Fruit fly (Drosophila melanogaster): ENCODE measurements around the gene Obp83ef.

Gene Obp83ef

dm6 chr3R:6107792-6108191 lies 3.0 kb downstream of the Obp83ef start, which contains the start of gene Obp83cd (continued):
- TF ChIP-seq Hr38 (GFP tag; optimal IDR thresholded peaks at IDR 0.05) (no peak), CG6854 (GFP tag; optimal IDR thresholded peaks at IDR 0.05) (no peak), eg (GFP tag; IDR thresholded peaks at IDR 0.05) (peak; percentile 66; the same call in 2 of the 3 replicates), vri (GFP tag; optimal IDR thresholded peaks at IDR 0.05) (no peak), svp (GFP tag) (peak; percentile 73), CG6276 (GFP tag; optimal IDR thresholded peaks at IDR 0.05) (peak; percentile 58), CG3919 (GFP tag; optimal IDR thresholded peaks at IDR 0.05) (peak; percentile 21), Ets21C (GFP tag; optimal IDR thresholded peaks at IDR 0.05) (no peak), CG10669 (GFP tag; optimal IDR thresholded peaks at IDR 0.05) (peak; percentile 42), CG8632 (GFP tag; optimal IDR thresholded peaks at IDR 0.05) (no peak), Smox (GFP tag; optimal IDR thresholded peaks at IDR 0.05) (no peak), CG8319 (GFP tag; optimal IDR thresholded peaks at IDR 0.05) (no peak), CG6163 (GFP tag; IDR thresholded peaks at IDR 0.05) (peak; percentile 46; the same call in 1 of the 3 replicates), Eip75B (GFP tag; optimal IDR thresholded peaks at IDR 0.05) (peak; percentile 1), salr (GFP tag; optimal IDR thresholded peaks at IDR 0.05) (peak in 1 of 2 experiments; percentile 5)

dm6 chr3R:6107353-6107752 lies 3.5 kb downstream of the Obp83ef start:
- no peak for TF ChIP-seq Ets21C (GFP tag; optimal IDR thresholded peaks at IDR 0.05)
- no peak for TF ChIP-seq fd59A (GFP tag; optimal IDR thresholded peaks at IDR 0.05)
- TF ChIP-seq CG16779 (tag; optimal IDR thresholded peaks at IDR 0.05), result no peak
- no peak for TF ChIP-seq Hr4 (GFP tag; optimal IDR thresholded peaks at IDR 0.05)
- TF ChIP-seq CG7368 (GFP tag; optimal IDR thresholded peaks at IDR 0.05), result no peak
- TF ChIP-seq Lpt (GFP tag; optimal IDR thresholded peaks at IDR 0.05), result no peak
- no peak for TF ChIP-seq CG6163 (GFP tag; IDR thresholded peaks at IDR 0.05)
- TF ChIP-seq CG6276 (GFP tag; optimal IDR thresholded peaks at IDR 0.05), result no peak
- no peak for TF ChIP-seq Hr38 (GFP tag; optimal IDR thresholded peaks at IDR 0.05)
- TF ChIP-seq CG6808 (GFP tag; optimal IDR thresholded peaks at IDR 0.05), result no peak
- no peak for TF ChIP-seq spab (GFP tag; optimal IDR thresholded peaks at IDR 0.05)
- no peak for TF ChIP-seq fd85E (GFP tag; optimal IDR thresholded peaks at IDR 0.05)
- TF ChIP-seq topi (GFP tag; optimal IDR thresholded peaks at IDR 0.05), result no peak
- TF ChIP-seq vri (GFP tag; optimal IDR thresholded peaks at IDR 0.05), result no peak
- TF ChIP-seq dac (GFP tag; optimal IDR thresholded peaks at IDR 0.05), result no peak
- TF ChIP-seq CG15336 (GFP tag; IDR thresholded peaks at IDR 0.05), result no peak

DNA sequence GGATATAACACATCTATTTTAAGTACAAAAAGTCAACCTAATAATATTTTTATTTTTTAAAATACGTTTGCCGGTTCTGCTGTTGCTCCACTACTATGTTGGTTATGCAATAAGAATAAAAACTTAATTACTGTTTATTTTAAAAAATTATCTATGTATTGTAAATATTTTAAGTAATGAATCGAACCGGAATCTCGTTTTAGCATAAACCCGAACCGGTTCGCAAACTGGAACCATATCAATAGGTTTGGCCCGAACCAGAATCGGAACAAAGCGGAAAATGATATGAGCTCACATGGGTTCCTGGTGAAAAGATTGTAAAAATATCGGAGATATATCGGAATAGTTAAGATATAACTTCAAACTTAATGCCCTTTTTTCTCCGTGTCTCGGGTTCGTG lies 4.1 kb downstream of the Obp83ef start:
- TF ChIP-seq CG3032 (tag; optimal IDR thresholded peaks at IDR 0.05) (peak; percentile 54), CG8119 (GFP tag; IDR thresholded peaks at IDR 0.05) (0 out of 3 replicates have a peak, but pooled peaks have one; percentile 38), ss (GFP tag; optimal IDR thresholded peaks at IDR 0.05) (peak in 1 of 2 experiments; percentile 43), CG6276 (GFP tag; optimal IDR thresholded peaks at IDR 0.05) (peak; percentile 29), Gug (GFP tag; IDR thresholded peaks at IDR 0.05) (no peak), Smox (GFP tag; optimal IDR thresholded peaks at IDR 0.05) (peak; percentile 12), Sox15 (GFP tag; optimal IDR thresholded peaks at IDR 0.05) (peak; percentile 16), CG10669 (GFP tag; optimal IDR thresholded peaks at IDR 0.05) (peak; percentile 20), dsx (GFP tag; optimal IDR thresholded peaks at IDR 0.05; ENCODE audit: poor library complexity, severe bottlenecking) (peak; percentile 23), CG8632 (GFP tag; optimal IDR thresholded peaks at IDR 0.05) (peak; percentile 61), net (GFP tag; optimal IDR thresholded peaks at IDR 0.05) (no peak), CG6163 (GFP tag; IDR thresholded peaks at IDR 0.05) (peak; percentile 43; the same call in 1 of the 3 replicates), esn (GFP tag; optimal IDR thresholded peaks at IDR 0.05) (peak; percentile 58), spab (GFP tag; optimal IDR thresholded peaks at IDR 0.05) (peak; percentile 56), dac (GFP tag; optimal IDR thresholded peaks at IDR 0.05) (peak; percentile 50), CG6792 (GFP tag; optimal IDR thresholded peaks at IDR 0.05) (peak; percentile 27), CG31627 (GFP tag; optimal IDR thresholded peaks at IDR 0.05) (peak; percentile 18), CG11902 (GFP tag; optimal IDR thresholded peaks at IDR 0.05) (no peak), CG32006 (GFP tag; optimal IDR thresholded peaks at IDR 0.05) (peak; percentile 83), Met (GFP tag; optimal IDR thresholded peaks at IDR 0.05) (peak; percentile 15), Eip78C (GFP tag) (peak; percentile 76), Lpt (GFP tag; optimal IDR thresholded peaks at IDR 0.05) (no peak), CG9139 (GFP tag; optimal IDR thresholded peaks at IDR 0.05) (no peak), Sox14 (GFP tag; optimal IDR thresholded peaks at IDR 0.05) (peak; percentile 33), CG15336 (GFP tag; IDR thresholded peaks at IDR 0.05) (peak; percentile 19; the same call in 1 of the 2 replicates), cyc (GFP tag; optimal IDR thresholded peaks at IDR 0.05) (no peak), fd59A (GFP tag; optimal IDR thresholded peaks at IDR 0.05) (peak; percentile 57), Sox102F (GFP tag; optimal IDR thresholded peaks at IDR 0.05) (peak; percentile 4), CG34406 (GFP tag; optimal IDR thresholded peaks at IDR 0.05) (peak; percentile 66), CG11762 (GFP tag; optimal IDR thresholded peaks at IDR 0.05; ENCODE audit: insufficient read depth) (no peak), achi (GFP tag; optimal IDR thresholded peaks at IDR 0.05) (peak; percentile 43), Ets21C (GFP tag; optimal IDR thresholded peaks at IDR 0.05) (no peak)

Data from whole organism, prepupa.